Fruit fly (Drosophila melanogaster) whole organism, embryonic: ENCODE results near the gene jb.

Experiments used
- BtbVII ChIP-seq: fragments of 200-800 bp; sonication (Bioruptor generic); optimal IDR thresholded peaks from 3 replicates; lab custom pipeline; 2017; ENCODE audit warnings: missing biosample characterization, mild to moderate bottlenecking, missing genetic modification characterization
- CG10431 ChIP-seq: fragments of 200-800 bp; sonication (Bioruptor generic); optimal IDR thresholded peaks from 3 replicates; lab custom pipeline; 2018; ENCODE audit warnings: missing biosample characterization, mild to moderate bottlenecking, missing genetic modification characterization
- CG10462 ChIP-seq: fragments of 200-800 bp; sonication (Bioruptor generic); optimal IDR thresholded peaks from 2 replicates; lab custom pipeline; 2016; ENCODE audit warnings: missing biosample characterization, missing genetic modification characterization
- CG10543 ChIP-seq: fragments of 200-800 bp; sonication (Bioruptor generic); optimal IDR thresholded peaks from 3 replicates; lab custom pipeline; 2017; ENCODE audit warnings: missing biosample characterization, mild to moderate bottlenecking, missing genetic modification characterization, moderate library complexity
- CG12219 ChIP-seq: fragments of 200-800 bp; sonication (Bioruptor generic); optimal IDR thresholded peaks from 3 replicates; lab custom pipeline; 2018; ENCODE audit warnings: missing biosample characterization, mild to moderate bottlenecking, missing genetic modification characterization
- CG12236 ChIP-seq: fragments of 200-800 bp; sonication (Bioruptor generic); optimal IDR thresholded peaks from 2 replicates; lab custom pipeline; 2016; ENCODE audit warnings: missing biosample characterization, missing genetic modification characterization
- CG13624 ChIP-seq: fragments of 200-800 bp; sonication (Bioruptor generic); optimal IDR thresholded peaks from 2 replicates; lab custom pipeline; 2016; ENCODE audit warnings: missing biosample characterization, missing genetic modification characterization
- CG14965 ChIP-seq: fragments of 200-800 bp; sonication (Bioruptor generic); optimal IDR thresholded peaks from 2 replicates; lab custom pipeline; 2016; ENCODE audit warnings: missing biosample characterization, missing genetic modification characterization, borderline replicate concordance
- CG15479 ChIP-seq: fragments of 200-800 bp; sonication (Bioruptor generic); optimal IDR thresholded peaks from 3 replicates; lab custom pipeline; 2019; ENCODE audit warnings: missing biosample characterization, mild to moderate bottlenecking, missing genetic modification characterization, moderate library complexity
- CG15696 ChIP-seq: fragments of 200-800 bp; sonication (Bioruptor generic); optimal IDR thresholded peaks from 2 replicates; lab custom pipeline; 2019; ENCODE audit warnings: missing biosample characterization, mild to moderate bottlenecking, missing genetic modification characterization, moderate library complexity
- CG16813 ChIP-seq: fragments of 200-800 bp; sonication (Bioruptor generic); IDR thresholded peaks from 3 replicates; pipeline ENCODE4 v1.3.6; 2022; ENCODE audit warnings: missing biosample characterization, missing genetic modification characterization; ENCODE audit not compliant: partially characterized antibody
- CG2199 ChIP-seq: fragments of 200-800 bp; sonication (Bioruptor generic); IDR thresholded peaks from 3 replicates; pipeline ENCODE4 v1.3.6; 2022; ENCODE audit warnings: missing biosample characterization, missing genetic modification characterization
- CG2875 ChIP-seq: fragments of 200-800 bp; sonication (Bioruptor generic); optimal IDR thresholded peaks from 2 replicates; lab custom pipeline; 2017; ENCODE audit warnings: missing biosample characterization, mild to moderate bottlenecking, missing genetic modification characterization, missing genetic modification reagents
- CG2889 ChIP-seq: fragments of 200-800 bp; sonication (Bioruptor generic); IDR thresholded peaks from 3 replicates; pipeline ENCODE4 v1.3.6; 2022; ENCODE audit warnings: missing biosample characterization, missing genetic modification characterization
- CG30403 ChIP-seq: fragments of 200-800 bp; sonication (Bioruptor generic); optimal IDR thresholded peaks from 3 replicates; lab custom pipeline; 2016; ENCODE audit warnings: missing biosample characterization, missing genetic modification characterization
- CG5180 ChIP-seq: fragments of 200-800 bp; sonication (Bioruptor generic); optimal IDR thresholded peaks from 3 replicates; lab custom pipeline; 2017; ENCODE audit warnings: missing biosample characterization, missing genetic modification characterization, mild to moderate bottlenecking, moderate library complexity, missing genetic modification reagents
- CG5245 ChIP-seq: fragments of 200-800 bp; sonication (Bioruptor generic); optimal IDR thresholded peaks from 3 replicates; lab custom pipeline; 2016; ENCODE audit warnings: missing biosample characterization, missing genetic modification characterization
- CG7786 ChIP-seq: fragments of 200-800 bp; sonication (Bioruptor generic); optimal IDR thresholded peaks from 2 replicates; lab custom pipeline; 2016; ENCODE audit warnings: missing biosample characterization, missing genetic modification characterization
- CG9609 ChIP-seq: fragments of 200-800 bp; sonication (Bioruptor generic); optimal IDR thresholded peaks from 3 replicates; lab custom pipeline; 2016; ENCODE audit warnings: missing biosample characterization, missing genetic modification characterization
- Drgx ChIP-seq: fragments of 200-800 bp; sonication (Bioruptor generic); IDR thresholded peaks from 2 replicates; pipeline ENCODE4 v1.3.6; 2022; ENCODE audit warnings: missing biosample characterization, missing genetic modification characterization
- Gug ChIP-seq: fragments of 200-800 bp; sonication (Bioruptor generic); IDR thresholded peaks from 4 replicates; pipeline ENCODE4 v1.3.6; 2022; ENCODE audit warnings: missing biosample characterization, missing genetic modification characterization
- HLH54F ChIP-seq: fragments of 200-800 bp; sonication (Bioruptor generic); optimal IDR thresholded peaks from 3 replicates; lab custom pipeline; 2016; ENCODE audit warnings: missing biosample characterization, missing genetic modification characterization
- Jarid2 ChIP-seq: fragments of 200-800 bp; sonication (Bioruptor generic); optimal IDR thresholded peaks from 3 replicates; lab custom pipeline; 2017; ENCODE audit warnings: mild to moderate bottlenecking, missing biosample characterization, missing genetic modification reagents, missing genetic modification characterization
- Med ChIP-seq: fragments of 200-800 bp; sonication (Bioruptor generic); peaks from one replicate; lab custom pipeline; 2016; ENCODE audit warnings: missing biosample characterization, missing genetic modification characterization, mild to moderate bottlenecking, inconsistent platforms, moderate library complexity
- Meics ChIP-seq: fragments of 200-800 bp; sonication (Bioruptor generic); optimal IDR thresholded peaks from 2 replicates; lab custom pipeline; 2017; ENCODE audit warnings: missing biosample characterization, mild to moderate bottlenecking, missing genetic modification characterization
- Nf-YB ChIP-seq: fragments of 200-800 bp; sonication (Bioruptor generic); optimal IDR thresholded peaks from 3 replicates; lab custom pipeline; 2019; ENCODE audit warnings: missing biosample characterization, mild to moderate bottlenecking, missing genetic modification characterization, moderate library complexity
- Oli ChIP-seq: fragments of 200-800 bp; sonication (Bioruptor generic); optimal IDR thresholded peaks from 2 replicates; lab custom pipeline; 2018; ENCODE audit warnings: missing biosample characterization, mild to moderate bottlenecking, missing genetic modification characterization, moderate library complexity
- Pdp1 ChIP-seq, 2 experiments: fragments of 200-800 bp; sonication (Bioruptor generic); optimal IDR thresholded peaks; 3 replicates each; lab custom pipeline; 2016; ENCODE audit warnings: missing biosample characterization in 2 of 2, missing genetic modification characterization in 2 of 2, mild to moderate bottlenecking in 1 of 2, moderate library complexity in 1 of 2
- Ptx1 ChIP-seq: fragments of 200-800 bp; sonication (Bioruptor generic); IDR thresholded peaks from 2 replicates; pipeline ENCODE4 v1.3.6; 2022; ENCODE audit warnings: missing biosample characterization, missing genetic modification characterization
- TFAM ChIP-seq: fragments of 200-800 bp; sonication (Bioruptor generic); optimal IDR thresholded peaks from 2 replicates; lab custom pipeline; 2017; ENCODE audit warnings: missing biosample characterization, missing genetic modification characterization, inconsistent platforms
- az2 ChIP-seq: fragments of 200-800 bp; sonication (Bioruptor generic); optimal IDR thresholded peaks from 3 replicates; lab custom pipeline; 2016; ENCODE audit warnings: missing biosample characterization, missing genetic modification characterization
- bowl ChIP-seq: fragments of 200-800 bp; sonication (Bioruptor generic); IDR thresholded peaks from 2 replicates; pipeline ENCODE4 v1.3.6; 2022; ENCODE audit warnings: missing biosample characterization, missing genetic modification characterization
- gem ChIP-seq: fragments of 200-800 bp; sonication (Bioruptor generic); optimal IDR thresholded peaks from 2 replicates; lab custom pipeline; 2019; ENCODE audit warnings: missing biosample characterization, mild to moderate bottlenecking, missing genetic modification characterization, moderate library complexity
- mirr ChIP-seq: fragments of 200-800 bp; sonication (Bioruptor generic); optimal IDR thresholded peaks from 3 replicates; lab custom pipeline; 2018; ENCODE audit warnings: missing biosample characterization, mild to moderate bottlenecking, missing genetic modification characterization
- pho ChIP-seq: fragments of 200-800 bp; sonication (Bioruptor generic); optimal IDR thresholded peaks from 2 replicates; lab custom pipeline; 2016; ENCODE audit warnings: missing biosample characterization, missing genetic modification characterization
- pita ChIP-seq: fragments of 200-800 bp; sonication (Bioruptor generic); optimal IDR thresholded peaks from 2 replicates; lab custom pipeline; 2017; ENCODE audit warnings: missing biosample characterization, mild to moderate bottlenecking, missing genetic modification characterization
- repo ChIP-seq: fragments of 200-800 bp; sonication (Bioruptor generic); optimal IDR thresholded peaks from 2 replicates; lab custom pipeline; 2016; ENCODE audit warnings: missing biosample characterization, missing genetic modification characterization
- sc ChIP-seq, 3 experiments: fragments of >200 bp in 2 of 3; fragments of 200-800 bp in 1 of 3; sonication (Bioruptor generic) in 1 of 3; optimal IDR thresholded peaks; 2 replicates in 2 of 3; 3 replicates in 1 of 3; lab custom pipeline; 2017; ENCODE audit warnings: mild to moderate bottlenecking in 1 of 3, missing biosample characterization in 1 of 3, missing genetic modification characterization in 1 of 3, missing genetic modification reagents in 1 of 3
- sd ChIP-seq: fragments of 200-800 bp; sonication (Bioruptor generic); optimal IDR thresholded peaks from 3 replicates; lab custom pipeline; 2018; ENCODE audit warnings: missing biosample characterization, mild to moderate bottlenecking, missing genetic modification characterization, moderate library complexity
- sima ChIP-seq: fragments of 200-800 bp; sonication (Bioruptor generic); optimal IDR thresholded peaks from 2 replicates; lab custom pipeline; 2016; ENCODE audit warnings: missing biosample characterization, missing genetic modification characterization
- stc ChIP-seq: fragments of 200-800 bp; sonication (Bioruptor generic); IDR thresholded peaks from 2 replicates; pipeline ENCODE4 v1.3.6; 2022; ENCODE audit warnings: missing biosample characterization, missing genetic modification characterization
- tap ChIP-seq: fragments of 200-800 bp; optimal IDR thresholded peaks from 3 replicates; lab custom pipeline; 2019; ENCODE audit warnings: missing biosample characterization, mild to moderate bottlenecking, missing genetic modification characterization, moderate library complexity
- unc-4 ChIP-seq: fragments of 200-800 bp; sonication (Bioruptor generic); IDR thresholded peaks from 2 replicates; pipeline ENCODE4 v1.3.6; 2022; ENCODE audit warnings: missing biosample characterization, missing genetic modification characterization; ENCODE audit not compliant: partially characterized antibody
- zen ChIP-seq: fragments of 200-800 bp; sonication (Bioruptor generic); optimal IDR thresholded peaks from 3 replicates; lab custom pipeline; 2018; ENCODE audit warnings: missing biosample characterization, mild to moderate bottlenecking, missing genetic modification characterization, moderate library complexity

jb gene

dm6 chrX:20419313-20419712, 28.7 kb upstream of the jb start, which contains the start of gene Obp19d (continued):
- TF ChIP-seq CG9609 (no peak), Oli (no peak)
- TF ChIP-seq, all 482 proteins: peak for 0

DNA sequence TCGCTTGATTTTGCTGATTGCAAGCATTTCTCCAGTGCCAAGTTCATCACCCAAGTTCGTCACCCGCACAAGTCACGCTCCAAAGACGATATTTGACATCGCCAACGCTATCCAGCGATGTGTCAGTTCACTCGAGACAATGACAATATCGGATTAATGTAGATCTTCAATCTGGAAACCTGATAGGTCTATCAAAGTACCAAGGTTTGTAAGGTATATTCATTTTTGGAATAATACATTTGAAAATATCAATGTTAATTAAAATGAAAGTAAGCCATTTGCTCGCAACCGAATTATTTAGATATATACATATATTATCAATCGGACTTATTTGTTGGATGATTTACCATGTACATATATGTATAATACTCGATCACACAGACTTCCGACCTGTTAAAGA, 28.3 kb upstream of the jb start, which contains the start of gene Obp19c:
TSS of gene Obp19c (minus strand) at position 101 of the 400 bp plus-strand sequence.
- TF ChIP-seq CG12236 (GFP tag; lab: Kevin White, UChicago) (no peak), CG2875 (GFP tag; lab: Kevin White, UChicago) (no peak), HLH54F (no peak), sc (optimal IDR thresholded peaks at IDR 0.05; lab: Kevin White, UChicago) (no peak), sc (GFP tag; optimal IDR thresholded peaks at IDR 0.05; lab: Kevin White, UChicago) (no peak), Gug (GFP tag; lab: Robert Waterston, UW) (no peak), unc-4 (GFP tag; lab: Robert Waterston, UW) (no peak), CG30403 (GFP tag; lab: Kevin White, UChicago) (no peak), CG10431 (GFP tag; lab: Kevin White, UChicago) (no peak), CG15479 (no peak), CG7786 (GFP tag; lab: Kevin White, UChicago) (no peak), stc (GFP tag; lab: Robert Waterston, UW) (no peak), CG10462 (GFP tag; lab: Kevin White, UChicago) (no peak), Ptx1 (GFP tag; lab: Robert Waterston, UW) (no peak), Jarid2 (GFP tag; lab: Kevin White, UChicago) (no peak), Nf-YB (no peak), zen (tag; lab: Kevin White, UChicago) (no peak), gem (tag; lab: Kevin White, UChicago) (no peak), CG10543 (GFP tag; lab: Kevin White, UChicago) (no peak), CG16813 (GFP tag; lab: Robert Waterston, UW) (no peak), pita (GFP tag; lab: Kevin White, UChicago) (no peak)
- TF ChIP-seq, all 482 proteins: peak for 0

DNA sequence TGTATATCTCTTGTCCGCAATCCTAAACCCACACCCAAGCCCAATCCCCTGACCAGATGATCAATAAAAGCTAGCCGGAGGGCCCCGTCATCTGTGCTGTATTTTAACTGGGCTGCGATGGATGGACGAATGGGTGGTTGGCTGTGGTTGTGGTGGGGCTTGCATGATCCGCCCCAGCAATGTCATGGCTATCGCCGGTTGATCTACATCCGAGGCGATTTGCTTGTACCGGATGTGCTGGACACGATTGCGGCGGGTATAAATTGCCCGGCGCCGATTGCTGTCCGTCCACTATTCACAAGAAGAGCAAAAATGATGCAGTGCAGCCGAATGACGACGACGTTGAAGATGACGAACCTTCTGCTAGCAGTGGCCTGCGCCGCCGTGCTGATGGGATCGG, 25.8 kb upstream of the jb start, which contains the start of gene Obp19b:
TSS of gene Obp19b (plus strand) at position 301 of the 400 bp plus-strand sequence.
- no peak for TF ChIP-seq az2
- no peak for TF ChIP-seq CG2199 (GFP tag; lab: Robert Waterston, UW)
- TF ChIP-seq sima (GFP tag; lab: Kevin White, UChicago) = no peak
- TF ChIP-seq CG5180 (GFP tag; lab: Kevin White, UChicago) = no peak
- no peak for TF ChIP-seq Drgx (GFP tag; lab: Robert Waterston, UW)
- no peak for TF ChIP-seq mirr (GFP tag; lab: Kevin White, UChicago)
- TF ChIP-seq BtbVII (GFP tag; lab: Kevin White, UChicago) = no peak
- TF ChIP-seq CG2889 (GFP tag; lab: Robert Waterston, UW) = no peak
- no peak for TF ChIP-seq tap
- TF ChIP-seq sd = no peak
- TF ChIP-seq CG14965 = no peak

DNA sequence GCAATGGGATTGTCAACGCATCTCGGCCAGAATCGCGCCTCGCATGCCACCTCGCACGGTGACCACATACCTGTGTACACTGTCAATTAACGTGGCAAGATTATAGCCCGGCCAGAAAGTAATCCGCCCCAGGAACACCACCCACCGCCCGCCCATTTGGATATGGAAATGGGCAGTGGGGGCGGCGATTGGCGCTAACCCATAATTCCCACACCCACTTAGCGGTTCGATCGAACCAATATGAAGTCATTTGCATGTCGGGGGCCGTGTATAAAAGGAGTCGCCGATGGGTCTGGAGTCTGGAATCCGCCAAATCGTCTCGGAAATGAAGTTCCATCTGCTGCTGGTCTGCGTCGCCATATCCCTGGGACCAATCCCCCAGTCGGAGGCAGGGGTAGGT, 24.8 kb upstream of the jb start, which contains the start of gene Obp19a:
TSS of gene Obp19a (plus strand) at position 301 of the 400 bp plus-strand sequence.
- TF ChIP-seq Med (no peak), CG5245 (GFP tag; lab: Kevin White, UChicago) (no peak), bowl (GFP tag; lab: Robert Waterston, UW) (no peak), repo (GFP tag; lab: Kevin White, UChicago) (no peak), CG15696 (tag; lab: Kevin White, UChicago) (no peak), CG13624 (GFP tag; lab: Kevin White, UChicago) (no peak), pho (GFP tag; lab: Kevin White, UChicago) (no peak), Meics (GFP tag; lab: Kevin White, UChicago) (no peak), CG12219 (GFP tag; lab: Kevin White, UChicago) (no peak), Pdp1 (GFP tag; optimal IDR thresholded peaks at IDR 0.05; lab: Kevin White, UChicago) (no peak), TFAM (GFP tag; lab: Kevin White, UChicago) (no peak)
